Worm (Caenorhabditis elegans) whole organism, young adult: ENCODE data around the gene gfi-1.

Source experiments
- C17E4.6 ChIP-seq: fragments of 200-800 bp; sonication (Bioruptor generic); IDR thresholded peaks from 2 replicates; pipeline ENCODE4 v1.3.6; 2022; ENCODE audit warnings: missing genetic modification reagents, missing genetic modification characterization, missing compliant biosample characterization
- F49E8.2 ChIP-seq: sonication (generic microtip); optimal IDR thresholded peaks from 3 replicates; lab custom pipeline; 2017; ENCODE audit warnings: missing genetic modification characterization, mild to moderate bottlenecking, missing compliant biosample characterization, antibody characterized with exemption, moderate library complexity; ENCODE audit not compliant: insufficient read depth
- K12H6.12 ChIP-seq: fragments of 200-800 bp; sonication (Bioruptor generic); optimal IDR thresholded peaks from 2 replicates; lab custom pipeline; 2018; ENCODE audit warnings: mild to moderate bottlenecking, missing genetic modification characterization, missing compliant biosample characterization
- T07F8.4 ChIP-seq: sonication (generic microtip); optimal IDR thresholded peaks from 2 replicates; lab custom pipeline; 2016; ENCODE audit warnings: mild to moderate bottlenecking, missing genetic modification characterization, moderate library complexity, missing compliant biosample characterization
- Y53G8AR.9 ChIP-seq: fragments of 200-800 bp; sonication (Bioruptor generic); conservative IDR thresholded peaks from 2 replicates; pipeline ENCODE4 v1.3.6; 2022; ENCODE audit warnings: missing genetic modification reagents, missing genetic modification characterization, missing compliant biosample characterization
- Y67H2A.10 ChIP-seq: fragments of 200-800 bp; sonication (Bioruptor generic); conservative IDR thresholded peaks from 2 replicates; pipeline ENCODE4 v1.3.6; 2022; ENCODE audit warnings: missing genetic modification reagents, missing genetic modification characterization, missing compliant biosample characterization
- ZK185.1 ChIP-seq: sonication (generic microtip); optimal IDR thresholded peaks from 2 replicates; lab custom pipeline; 2016; ENCODE audit warnings: mild to moderate bottlenecking, missing genetic modification characterization, missing compliant biosample characterization; ENCODE audit not compliant: poor library complexity, severe bottlenecking
- aptf-2 ChIP-seq: fragments of 200-800 bp; sonication (Bioruptor generic); conservative IDR thresholded peaks from 2 replicates; pipeline ENCODE4 v1.3.6; 2022; ENCODE audit warnings: missing genetic modification reagents, missing genetic modification characterization, missing compliant biosample characterization
- aptf-3 ChIP-seq: fragments of 200-800 bp; sonication (Bioruptor generic); IDR thresholded peaks from 2 replicates; pipeline ENCODE4 v1.3.6; 2022; ENCODE audit warnings: missing genetic modification characterization, missing compliant biosample characterization
- atf-7 ChIP-seq: sonication (generic microtip); optimal IDR thresholded peaks from 2 replicates; lab custom pipeline; 2017; ENCODE audit warnings: mild to moderate bottlenecking, missing genetic modification characterization, missing compliant biosample characterization
- attf-3 ChIP-seq: fragments of 200-800 bp; sonication (Bioruptor generic); conservative IDR thresholded peaks from 2 replicates; pipeline ENCODE4 v1.3.6; 2022; ENCODE audit warnings: missing genetic modification reagents, missing genetic modification characterization, missing compliant biosample characterization
- attf-5 ChIP-seq: fragments of 200-800 bp; sonication (Bioruptor generic); optimal IDR thresholded peaks from 2 replicates; lab custom pipeline; 2018; ENCODE audit warnings: mild to moderate bottlenecking, missing genetic modification characterization, missing compliant biosample characterization
- cebp-1 ChIP-seq, 2 experiments: fragments of 200-800 bp in 1 of 2; sonication (Bioruptor generic) in 1 of 2; sonication (generic microtip) in 1 of 2; IDR thresholded peaks in 1 of 2; optimal IDR thresholded peaks in 1 of 2; 2 replicates each; pipeline versions ENCODE4 v1.3.6 to Lab custom; 2017 to 2022; ENCODE audit warnings: missing compliant biosample characterization in 2 of 2, missing genetic modification characterization in 2 of 2, mild to moderate bottlenecking in 1 of 2, missing genetic modification reagents in 1 of 2, moderate library complexity in 1 of 2
- ceh-27 ChIP-seq: fragments of 200-800 bp; sonication (Bioruptor generic); optimal IDR thresholded peaks from 2 replicates; lab custom pipeline; 2018; ENCODE audit warnings: mild to moderate bottlenecking, missing genetic modification characterization, moderate library complexity, missing compliant biosample characterization
- ceh-40 ChIP-seq: fragments of 200-800 bp; sonication (Bioruptor generic); IDR thresholded peaks from 2 replicates; pipeline ENCODE4 v1.3.6; 2022; ENCODE audit warnings: missing genetic modification characterization, missing compliant biosample characterization
- ceh-79 ChIP-seq: sonication (generic microtip); optimal IDR thresholded peaks from 2 replicates; lab custom pipeline; 2017; ENCODE audit warnings: mild to moderate bottlenecking, missing genetic modification characterization, missing compliant biosample characterization
- chd-7 ChIP-seq: sonication (generic microtip); optimal IDR thresholded peaks from 2 replicates; lab custom pipeline; 2016; ENCODE audit warnings: mild to moderate bottlenecking, missing genetic modification characterization, moderate library complexity, missing compliant biosample characterization
- dox-1 ChIP-seq: fragments of 200-800 bp; sonication (Bioruptor generic); IDR thresholded peaks from 2 replicates; pipeline ENCODE4 v1.3.6; 2022; ENCODE audit warnings: missing genetic modification reagents, missing genetic modification characterization, missing compliant biosample characterization
- egl-18 ChIP-seq: fragments of 200-800 bp; sonication (Bioruptor generic); IDR thresholded peaks from 2 replicates; pipeline ENCODE4 v1.3.6; 2022; ENCODE audit warnings: missing genetic modification reagents, missing genetic modification characterization, missing compliant biosample characterization
- egl-44 ChIP-seq: fragments of 200-800 bp; sonication (Bioruptor generic); IDR thresholded peaks from 2 replicates; pipeline ENCODE4 v1.3.6; 2022; ENCODE audit warnings: missing genetic modification reagents, missing genetic modification characterization, missing compliant biosample characterization
- egrh-3 ChIP-seq: fragments of 200-800 bp; sonication (Bioruptor generic); IDR thresholded peaks from 2 replicates; pipeline ENCODE4 v1.3.6; 2022; ENCODE audit warnings: missing genetic modification reagents, missing genetic modification characterization, missing compliant biosample characterization
- ets-4 ChIP-seq: fragments of 200-800 bp; sonication (Bioruptor generic); optimal IDR thresholded peaks from 2 replicates; lab custom pipeline; 2018; ENCODE audit warnings: mild to moderate bottlenecking, missing genetic modification characterization, missing compliant biosample characterization
- fkh-3 ChIP-seq: sonication (generic microtip); optimal IDR thresholded peaks from 2 replicates; lab custom pipeline; 2016; ENCODE audit warnings: mild to moderate bottlenecking, missing genetic modification characterization, missing compliant biosample characterization
- him-1 ChIP-seq: sonication (generic microtip); optimal IDR thresholded peaks from 2 replicates; lab custom pipeline; 2016; ENCODE audit warnings: missing genotype, missing genetic modification reagents, missing genetic modification characterization, missing compliant biosample characterization
- hmg-1.2 ChIP-seq: fragments of 200-800 bp; sonication (Bioruptor generic); IDR thresholded peaks from 2 replicates; pipeline ENCODE4 v1.3.6; 2022; ENCODE audit warnings: missing genetic modification reagents, missing genetic modification characterization, missing compliant biosample characterization
- let-526 ChIP-seq: fragments of 200-800 bp; sonication (Bioruptor generic); IDR thresholded peaks from 2 replicates; pipeline ENCODE4 v1.3.6; 2022; ENCODE audit warnings: missing genetic modification reagents, missing genetic modification characterization, missing compliant biosample characterization
- lin-40 ChIP-seq: sonication (generic microtip); optimal IDR thresholded peaks from 2 replicates; lab custom pipeline; 2016; ENCODE audit warnings: missing genetic modification characterization, mild to moderate bottlenecking, missing compliant biosample characterization, missing genotype, missing genetic modification reagents
- madf-10 ChIP-seq: sonication (generic microtip); optimal IDR thresholded peaks from 2 replicates; lab custom pipeline; 2016; ENCODE audit warnings: mild to moderate bottlenecking, missing genetic modification characterization, missing compliant biosample characterization
- mes-4 ChIP-seq: sonication (generic microtip); optimal IDR thresholded peaks from 2 replicates; lab custom pipeline; 2016; ENCODE audit warnings: missing genotype, missing genetic modification characterization, missing compliant biosample characterization
- nfya-1 ChIP-seq: sonication (generic microtip); optimal IDR thresholded peaks from 2 replicates; lab custom pipeline; 2017; ENCODE audit warnings: antibody characterized with exemption, missing compliant biosample characterization, missing genetic modification characterization, borderline replicate concordance; ENCODE audit not compliant: insufficient read depth
- nfya-2 ChIP-seq: fragments of 200-800 bp; sonication (Bioruptor generic); IDR thresholded peaks from 2 replicates; pipeline ENCODE4 v1.3.6; 2022; ENCODE audit warnings: missing genetic modification reagents, missing genetic modification characterization, missing compliant biosample characterization
- nfyb-1 ChIP-seq: fragments of 200-800 bp; sonication (Bioruptor generic); IDR thresholded peaks from 2 replicates; pipeline ENCODE4 v1.3.6; 2022; ENCODE audit warnings: missing genetic modification reagents, missing genetic modification characterization, missing compliant biosample characterization
- nhr-80 ChIP-seq: sonication (generic microtip); optimal IDR thresholded peaks from 2 replicates; lab custom pipeline; 2016; ENCODE audit warnings: missing genetic modification characterization, missing compliant biosample characterization
- pbrm-1 ChIP-seq: fragments of 200-800 bp; sonication (Bioruptor generic); IDR thresholded peaks from 2 replicates; pipeline ENCODE4 v1.3.6; 2022; ENCODE audit warnings: missing genetic modification reagents, missing genetic modification characterization, missing compliant biosample characterization
- pha-4 ChIP-seq: fragments of 150-350 bp; sonication (generic microtip); optimal IDR thresholded peaks from 2 replicates; lab custom pipeline; 2014; ENCODE audit warnings: missing biosample characterization, missing genetic modification reagents, missing genetic modification characterization
- snpc-4 ChIP-seq, 5 experiments: fragments of 150-350 bp in 1 of 5; sonication (generic microtip) in 4 of 5; optimal IDR thresholded peaks; 2 replicates each; lab custom pipeline; 2014 to 2018; ENCODE audit warnings: missing genetic modification characterization in 5 of 5, missing biosample characterization in 3 of 5, antibody characterized with exemption in 2 of 5, mild to moderate bottlenecking in 2 of 5, missing compliant biosample characterization in 2 of 5, missing genotype in 2 of 5, moderate library complexity in 2 of 5, missing genetic modification reagents in 1 of 5
- sptf-2 ChIP-seq: fragments of 200-800 bp; sonication (Bioruptor generic); optimal IDR thresholded peaks from 2 replicates; lab custom pipeline; 2018; ENCODE audit warnings: mild to moderate bottlenecking, missing genetic modification characterization, missing compliant biosample characterization
- tbp1 ChIP-seq: fragments of 200-800 bp; sonication (Bioruptor generic); optimal IDR thresholded peaks from 2 replicates; lab custom pipeline; 2018; ENCODE audit warnings: mild to moderate bottlenecking, missing genetic modification characterization, missing compliant biosample characterization
- tbx-9 ChIP-seq: sonication (generic microtip); optimal IDR thresholded peaks from 2 replicates; lab custom pipeline; 2016; ENCODE audit warnings: borderline replicate concordance, missing genetic modification characterization, inconsistent platforms, missing compliant biosample characterization
- xnd-1 ChIP-seq: sonication (generic microtip); optimal IDR thresholded peaks from 2 replicates; lab custom pipeline; 2016; ENCODE audit warnings: missing genotype, missing genetic modification reagents, missing genetic modification characterization, missing compliant biosample characterization
- zfh-2 ChIP-seq: fragments of 200-800 bp; sonication (Bioruptor generic); conservative IDR thresholded peaks from 2 replicates; pipeline ENCODE4 v1.3.6; 2022; ENCODE audit warnings: missing genetic modification reagents, missing genetic modification characterization, missing compliant biosample characterization
- ztf-18 ChIP-seq: sonication (generic microtip); optimal IDR thresholded peaks from 2 replicates; lab custom pipeline; 2016; ENCODE audit warnings: missing genotype, mild to moderate bottlenecking, missing genetic modification characterization, missing compliant biosample characterization
- ztf-25 ChIP-seq: fragments of 200-800 bp; sonication (Bioruptor generic); IDR thresholded peaks from 2 replicates; pipeline ENCODE4 v1.3.6; 2022; ENCODE audit warnings: missing genetic modification reagents, missing genetic modification characterization, missing compliant biosample characterization
- ztf-3 ChIP-seq: fragments of 200-800 bp; sonication (Bioruptor generic); optimal IDR thresholded peaks from 2 replicates; lab custom pipeline; 2018; ENCODE audit warnings: mild to moderate bottlenecking, missing genetic modification characterization, missing compliant biosample characterization

gfi-1 gene

ce11 chrV:6349597-6349996 lies 50.1 kb downstream of the gfi-1 start:
- TF ChIP-seq lin-40 (no peak), attf-5 (GFP tag; lab: Kevin White, UChicago) (no peak), K12H6.12 (no peak), sptf-2 (GFP tag; lab: Kevin White, UChicago) (no peak), fkh-3 (no peak)

DNA sequence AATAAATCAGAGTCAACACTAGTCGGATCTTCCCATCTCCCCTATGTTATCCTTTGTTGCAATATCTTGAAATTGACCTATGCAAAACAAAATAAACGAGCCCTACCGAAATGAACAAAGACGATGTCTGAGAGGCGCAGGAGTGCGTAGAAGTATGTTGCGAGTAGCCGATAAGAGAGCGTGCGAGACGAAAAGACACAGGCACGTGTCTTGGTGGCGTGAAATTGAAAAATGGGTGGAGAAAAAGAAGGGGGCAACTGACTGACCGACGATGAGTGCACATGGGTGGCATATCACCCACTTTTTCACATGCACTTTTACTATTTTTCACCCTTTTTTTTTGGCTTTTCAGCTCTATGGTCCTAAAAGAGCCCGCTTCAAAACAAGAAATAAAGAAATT lies 51.6 kb downstream of the gfi-1 start:
- TF ChIP-seq ceh-40 (GFP tag; lab: Robert Waterston, UW) (no peak), hmg-1.2 (GFP tag; lab: Robert Waterston, UW) (0 out of 2 replicates have a peak, but pooled peaks have one; percentile 28), T07F8.4 (tag; lab: Kevin White, UChicago) (no peak), nfya-2 (GFP tag; lab: Robert Waterston, UW) (no peak), nfyb-1 (GFP tag; lab: Robert Waterston, UW) (no peak), zfh-2 (GFP tag; lab: Robert Waterston, UW) (no peak), pbrm-1 (GFP tag; lab: Robert Waterston, UW) (no peak), nhr-80 (tag; lab: Kevin White, UChicago) (peak; percentile 10), ztf-25 (GFP tag; lab: Robert Waterston, UW) (no peak), snpc-4 (GFP tag; optimal IDR thresholded peaks at IDR 0.05; lab: Kevin White, UChicago) (no peak), snpc-4 (tag; optimal IDR thresholded peaks at IDR 0.05; lab: Kevin White, UChicago) (no peak), F49E8.2 (tag; lab: Kevin White, UChicago) (no peak), let-526 (GFP tag; lab: Robert Waterston, UW) (no peak), xnd-1 (tag; lab: Kevin White, UChicago) (no peak), cebp-1 (GFP tag; IDR thresholded peaks at IDR 0.05; lab: Robert Waterston, UW) (no peak), cebp-1 (tag; optimal IDR thresholded peaks at IDR 0.05; lab: Kevin White, UChicago) (peak; percentile 24), aptf-3 (GFP tag; lab: Robert Waterston, UW) (no peak), ceh-27 (GFP tag; lab: Kevin White, UChicago) (peak; percentile 18), ztf-3 (GFP tag; lab: Kevin White, UChicago) (no peak), nfya-1 (tag; lab: Kevin White, UChicago) (no peak), ZK185.1 (tag; lab: Kevin White, UChicago) (no peak), mes-4 (no peak), C17E4.6 (no peak)

DNA sequence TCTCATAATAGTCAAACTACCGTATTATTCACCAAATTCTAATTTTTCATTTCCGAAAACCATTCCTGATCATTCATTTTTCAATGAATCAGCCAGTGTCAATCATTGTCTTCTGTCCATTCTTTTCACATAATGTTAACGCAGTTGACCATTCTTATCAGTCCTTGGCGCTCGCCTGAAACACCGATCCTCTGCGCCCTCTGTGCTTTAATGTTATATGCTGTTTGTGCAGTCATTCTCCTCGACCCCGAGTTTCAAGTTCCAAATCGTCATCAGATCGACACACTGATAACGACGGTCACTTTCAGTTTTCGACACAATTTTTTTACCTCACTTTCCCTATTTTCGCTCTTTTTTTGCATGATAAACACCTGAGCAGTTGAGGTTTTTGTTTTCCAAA lies 52.8 kb downstream of the gfi-1 start:
- TF ChIP-seq nfya-2 (GFP tag; lab: Robert Waterston, UW) = no peak
- no peak for TF ChIP-seq him-1 (tag; lab: Kevin White, UChicago)
- no peak for TF ChIP-seq Y53G8AR.9 (GFP tag; lab: Robert Waterston, UW)
- no peak for TF ChIP-seq hmg-1.2 (GFP tag; lab: Robert Waterston, UW)
- TF ChIP-seq atf-7 = peak; percentile 21
- peak; percentile 2 for TF ChIP-seq pha-4 (tag; lab: Kevin White, UChicago)
- TF ChIP-seq ceh-79 (tag; lab: Kevin White, UChicago) = no peak
- peak; percentile 98 for TF ChIP-seq nhr-80 (tag; lab: Kevin White, UChicago)
- TF ChIP-seq cebp-1 (GFP tag; IDR thresholded peaks at IDR 0.05; lab: Robert Waterston, UW) = no peak
- TF ChIP-seq cebp-1 (tag; optimal IDR thresholded peaks at IDR 0.05; lab: Kevin White, UChicago) = peak; percentile 42
- no peak for TF ChIP-seq fkh-3
- TF ChIP-seq egl-18 (GFP tag; lab: Robert Waterston, UW) = no peak
- TF ChIP-seq egl-44 (GFP tag; lab: Robert Waterston, UW) = 0 out of 2 replicates have a peak, but pooled peaks have one; percentile 39
- TF ChIP-seq aptf-2 (GFP tag; lab: Robert Waterston, UW) = no peak
- peak; percentile 18 for TF ChIP-seq tbp1 (GFP tag; lab: Kevin White, UChicago)
- TF ChIP-seq ztf-18 (tag; lab: Kevin White, UChicago) = no peak
- TF ChIP-seq attf-3 (GFP tag; lab: Robert Waterston, UW) = no peak
- no peak for TF ChIP-seq madf-10 (tag; lab: Kevin White, UChicago)
- no peak for TF ChIP-seq chd-7 (tag; lab: Kevin White, UChicago)
- no peak for TF ChIP-seq attf-5 (GFP tag; lab: Kevin White, UChicago)
- TF ChIP-seq ceh-40 (GFP tag; lab: Robert Waterston, UW) = 0 out of 2 replicates have a peak, but pooled peaks have one; percentile 13
- TF ChIP-seq ets-4 (GFP tag; lab: Kevin White, UChicago) = peak; percentile 85
- no peak for TF ChIP-seq tbx-9
- TF ChIP-seq Y67H2A.10 = no peak
- TF ChIP-seq dox-1 (GFP tag; lab: Robert Waterston, UW) = peak; percentile 62
- no peak for TF ChIP-seq egrh-3 (GFP tag; lab: Robert Waterston, UW)
